Worm (Caenorhabditis elegans): ENCODE data around the gene R09D1.12.
A peak's percentile ranks its signal among the peaks of the same experiment; 100 is the strongest.

Gene R09D1.12

ce11 chrII:9416381-9417276 is 35.4 kb downstream of the R09D1.12 start, which contains the start of the genes gss-1 and chch-3 (continued):
- TF ChIP-seq egl-13 (tag; optimal IDR thresholded peaks at IDR 0.05) (peak; percentile 33), F16B12.6 (tag; optimal IDR thresholded peaks at IDR 0.05) (peak; percentile 58), C16A3.4 (tag; optimal IDR thresholded peaks at IDR 0.05) (peak; percentile 38), ztf-11 (tag; optimal IDR thresholded peaks at IDR 0.05) (no peak), sox-4 (tag; optimal IDR thresholded peaks at IDR 0.05) (no peak), elt-3 (tag; optimal IDR thresholded peaks at IDR 0.05) (no peak), skn-1 (tag; optimal IDR thresholded peaks at IDR 0.05) (peak; percentile 68), nhr-19 (GFP tag; conservative IDR thresholded peaks at IDR 0.05) (peak; percentile 77), lsy-2 (tag; optimal IDR thresholded peaks at IDR 0.05) (peak; percentile 71 to 84), efl-1 (optimal IDR thresholded peaks at IDR 0.05) (peak; percentile 68 to 77), efl-1 (GFP tag; optimal IDR thresholded peaks at IDR 0.05 in 1 of 2) (peak; percentile 70 to 96), pax-3 (tag; optimal IDR thresholded peaks at IDR 0.05) (no peak), ceh-88 (GFP tag; IDR thresholded peaks at IDR 0.05) (no peak), nhr-90 (tag; optimal IDR thresholded peaks at IDR 0.05; ENCODE audit: poor library complexity) (peak; percentile 28), zip-4 (GFP tag; optimal IDR thresholded peaks at IDR 0.05) (no peak), xbp-1 (tag; optimal IDR thresholded peaks at IDR 0.05) (peak; percentile 65), pqm-1 (tag; optimal IDR thresholded peaks at IDR 0.05) (no peak), unc-98 (GFP tag; IDR thresholded peaks at IDR 0.05) (no peak), zag-1 (tag; optimal IDR thresholded peaks at IDR 0.05) (no peak), ama-1 (optimal IDR thresholded peaks at IDR 0.05) (no peak), irx-1 (tag; optimal IDR thresholded peaks at IDR 0.05) (no peak), nhr-85 (tag) (peak; percentile 80), unc-62 (GFP tag; optimal IDR thresholded peaks at IDR 0.05) (no peak), mep-1 (tag; optimal IDR thresholded peaks at IDR 0.05) (peak; percentile 78), swsn-7 (tag; optimal IDR thresholded peaks at IDR 0.05) (peak; percentile 66), aly-2 (tag; optimal IDR thresholded peaks at IDR 0.05) (peak; percentile 22), nhr-11 (tag; optimal IDR thresholded peaks at IDR 0.05) (peak; percentile 61), aha-1 (tag; optimal IDR thresholded peaks at IDR 0.05) (no peak), ceh-82 (tag; optimal IDR thresholded peaks at IDR 0.05) (peak; percentile 55 to 67 (median 67)), isw-1 (GFP tag; IDR thresholded peaks at IDR 0.05) (peak; percentile 63), fkh-4 (tag; optimal IDR thresholded peaks at IDR 0.05; ENCODE audit: borderline replicate concordance) (no peak), nhr-71 (tag; optimal IDR thresholded peaks at IDR 0.05) (peak; percentile 80), ceh-90 (tag; optimal IDR thresholded peaks at IDR 0.05) (no peak), hlh-4 (tag; optimal IDR thresholded peaks at IDR 0.05) (no peak), tbx-2 (tag; optimal IDR thresholded peaks at IDR 0.05) (peak; percentile 68), dsc-1 (tag; optimal IDR thresholded peaks at IDR 0.05) (no peak), lin-13 (GFP tag; optimal IDR thresholded peaks at IDR 0.05) (peak; percentile 42), Y116A8C.19 (tag; optimal IDR thresholded peaks at IDR 0.05; ENCODE audit: borderline replicate concordance) (no peak), ceh-63 (GFP tag; optimal IDR thresholded peaks at IDR 0.05) (no peak), snpc-4 (tag; optimal IDR thresholded peaks at IDR 0.05) (peak; percentile 46), ces-1 (GFP tag; optimal IDR thresholded peaks at IDR 0.05) (no peak), ets-5 (GFP tag; IDR thresholded peaks at IDR 0.05) (no peak), alr-1 (tag; optimal IDR thresholded peaks at IDR 0.05; ENCODE audit: borderline replicate concordance) (no peak), vab-15 (tag; optimal IDR thresholded peaks at IDR 0.05) (no peak), grh-1 (GFP tag; IDR thresholded peaks at IDR 0.05) (peak; percentile 49; the same call in 1 of the 2 replicates), pag-3 (tag; optimal IDR thresholded peaks at IDR 0.05; ENCODE audit: borderline replicate concordance, insufficient read depth) (no peak), sup-37 (GFP tag; optimal IDR thresholded peaks at IDR 0.05) (no peak), nhr-47 (tag; optimal IDR thresholded peaks at IDR 0.05) (peak; percentile 74), fos-1 (tag; optimal IDR thresholded peaks at IDR 0.05) (no peak), jun-1 (tag; optimal IDR thresholded peaks at IDR 0.05) (no peak), mab-9 (GFP tag; IDR thresholded peaks at IDR 0.05) (no peak), mdl-1 (tag; optimal IDR thresholded peaks at IDR 0.05) (peak in 1 of 2 experiments; percentile 63)

Data from whole organism, L1 larva.